Worm (Caenorhabditis elegans): ENCODE data around the gene ZK829.9.

ZK829.9 gene

ce11 chrIV:11970171-11970570 is at the start of gene ZK829.9:
Gene ZK829.9 (plus strand): TSS chrIV:11970534.
- TF ChIP-seq tra-4 (tag; optimal IDR thresholded peaks at IDR 0.05) (no peak), scrt-1 (GFP tag; IDR thresholded peaks at IDR 0.05) (no peak), flt-1 (GFP tag; IDR thresholded peaks at IDR 0.05) (no peak), hnd-1 (tag; optimal IDR thresholded peaks at IDR 0.05) (no peak), B0310.2 (tag; optimal IDR thresholded peaks at IDR 0.05) (no peak), hmg-4 (GFP tag; optimal IDR thresholded peaks at IDR 0.05) (no peak), hmbx-1 (tag; optimal IDR thresholded peaks at IDR 0.05) (no peak), tbx-11 (GFP tag; IDR thresholded peaks at IDR 0.05) (no peak), ama-1 (optimal IDR thresholded peaks at IDR 0.05) (no peak)

- TF ChIP-seq ama-1 (optimal IDR thresholded peaks at IDR 0.05): no peak
- no peak for TF ChIP-seq flt-1 (GFP tag; IDR thresholded peaks at IDR 0.05)
- no peak for TF ChIP-seq hmbx-1 (tag; optimal IDR thresholded peaks at IDR 0.05)
- no peak for TF ChIP-seq sea-1 (GFP tag; conservative IDR thresholded peaks at IDR 0.05)
- TF ChIP-seq B0310.2 (tag; optimal IDR thresholded peaks at IDR 0.05): no peak
- TF ChIP-seq tra-4 (tag; optimal IDR thresholded peaks at IDR 0.05): no peak
- no peak for TF ChIP-seq hnd-1 (tag; optimal IDR thresholded peaks at IDR 0.05)
- TF ChIP-seq tbx-37 (GFP tag; conservative IDR thresholded peaks at IDR 0.05): no peak
- no peak for TF ChIP-seq ceh-36 (tag; optimal IDR thresholded peaks at IDR 0.05)
- TF ChIP-seq F13C5.2 (tag; optimal IDR thresholded peaks at IDR 0.05): no peak
- TF ChIP-seq ceh-13 (GFP tag; optimal IDR thresholded peaks at IDR 0.05): no peak
- TF ChIP-seq aly-1 (tag; optimal IDR thresholded peaks at IDR 0.05): no peak
- no peak for TF ChIP-seq ets-7 (tag; optimal IDR thresholded peaks at IDR 0.05)
- TF ChIP-seq pes-1 (GFP tag; IDR thresholded peaks at IDR 0.05): no peak
- no peak for TF ChIP-seq hmg-4 (GFP tag; optimal IDR thresholded peaks at IDR 0.05)
Measured at ce11 chrIV:11922011-11922410, 48.3 kb upstream of the ZK829.9 start, which contains the start of gene ZK822.1. Gene ZK822.1 (minus strand): TSS chrIV:11922131.

- TF ChIP-seq pes-1 (GFP tag; IDR thresholded peaks at IDR 0.05) (no peak), ama-1 (optimal IDR thresholded peaks at IDR 0.05) (no peak), hnd-1 (tag; optimal IDR thresholded peaks at IDR 0.05) (no peak), hmbx-1 (tag; optimal IDR thresholded peaks at IDR 0.05) (no peak), hmg-4 (GFP tag; optimal IDR thresholded peaks at IDR 0.05) (no peak), ets-7 (tag; optimal IDR thresholded peaks at IDR 0.05) (no peak), tra-4 (tag; optimal IDR thresholded peaks at IDR 0.05) (no peak), scrt-1 (GFP tag; IDR thresholded peaks at IDR 0.05) (no peak), B0310.2 (tag; optimal IDR thresholded peaks at IDR 0.05) (no peak)
Measured at ce11 chrIV:11923074-11923473, 47.3 kb upstream of the ZK829.9 start, which contains the start of gene srlf-31. Gene srlf-31 (minus strand): TSS chrIV:11923174.

- no peak for TF ChIP-seq tbx-11 (GFP tag; IDR thresholded peaks at IDR 0.05)
- no peak for TF ChIP-seq flt-1 (GFP tag; IDR thresholded peaks at IDR 0.05)
- TF ChIP-seq ceh-13 (GFP tag; optimal IDR thresholded peaks at IDR 0.05): no peak
- no peak for TF ChIP-seq hnd-1 (tag; optimal IDR thresholded peaks at IDR 0.05)
- no peak for TF ChIP-seq hmg-4 (GFP tag; optimal IDR thresholded peaks at IDR 0.05)
- TF ChIP-seq pes-1 (GFP tag; IDR thresholded peaks at IDR 0.05): no peak
- TF ChIP-seq ceh-36 (tag; optimal IDR thresholded peaks at IDR 0.05): no peak
- no peak for TF ChIP-seq sea-1 (GFP tag; conservative IDR thresholded peaks at IDR 0.05)
- no peak for TF ChIP-seq aly-1 (tag; optimal IDR thresholded peaks at IDR 0.05)
- TF ChIP-seq F13C5.2 (tag; optimal IDR thresholded peaks at IDR 0.05): no peak
- no peak for TF ChIP-seq scrt-1 (GFP tag; IDR thresholded peaks at IDR 0.05)
- TF ChIP-seq B0310.2 (tag; optimal IDR thresholded peaks at IDR 0.05): no peak
- TF ChIP-seq tbx-37 (GFP tag; conservative IDR thresholded peaks at IDR 0.05): no peak
Measured at ce11 chrIV:11924092-11924491, 46.2 kb upstream of the ZK829.9 start.

- TF ChIP-seq ama-1 (optimal IDR thresholded peaks at IDR 0.05) (no peak), tbx-11 (GFP tag; IDR thresholded peaks at IDR 0.05) (no peak), scrt-1 (GFP tag; IDR thresholded peaks at IDR 0.05) (no peak), hmbx-1 (tag; optimal IDR thresholded peaks at IDR 0.05) (no peak), pes-1 (GFP tag; IDR thresholded peaks at IDR 0.05) (no peak), tra-4 (tag; optimal IDR thresholded peaks at IDR 0.05) (no peak), ceh-36 (tag; optimal IDR thresholded peaks at IDR 0.05) (no peak), sea-1 (GFP tag; conservative IDR thresholded peaks at IDR 0.05) (no peak), hnd-1 (tag; optimal IDR thresholded peaks at IDR 0.05) (no peak), flt-1 (GFP tag; IDR thresholded peaks at IDR 0.05) (no peak), tbx-37 (GFP tag; conservative IDR thresholded peaks at IDR 0.05) (no peak), hmg-4 (GFP tag; optimal IDR thresholded peaks at IDR 0.05) (no peak), F13C5.2 (tag; optimal IDR thresholded peaks at IDR 0.05) (no peak), ceh-13 (GFP tag; optimal IDR thresholded peaks at IDR 0.05) (no peak)
Measured at ce11 chrIV:11925346-11926075, 44.8 kb upstream of the ZK829.9 start, which contains the start of the genes srlf-33 and srlf-32. Gene srlf-33 (minus strand): TSS chrIV:11925446. Gene srlf-32 (plus strand): TSS chrIV:11926025.

ce11 chrIV:11928388-11928787 is 41.9 kb upstream of the ZK829.9 start:
- TF ChIP-seq scrt-1 (GFP tag; IDR thresholded peaks at IDR 0.05) (peak; percentile 81), tbx-37 (GFP tag; conservative IDR thresholded peaks at IDR 0.05) (peak; percentile 55), ama-1 (optimal IDR thresholded peaks at IDR 0.05) (no peak), sea-1 (GFP tag; conservative IDR thresholded peaks at IDR 0.05) (0 out of 2 replicates have a peak, but pooled peaks have one; percentile 74), ets-7 (tag; optimal IDR thresholded peaks at IDR 0.05) (no peak), hmbx-1 (tag; optimal IDR thresholded peaks at IDR 0.05) (no peak), aly-1 (tag; optimal IDR thresholded peaks at IDR 0.05) (peak; percentile 48), pes-1 (GFP tag; IDR thresholded peaks at IDR 0.05) (peak; percentile 82), hnd-1 (tag; optimal IDR thresholded peaks at IDR 0.05) (peak; percentile 31), B0310.2 (tag; optimal IDR thresholded peaks at IDR 0.05) (peak; percentile 50), hmg-4 (GFP tag; optimal IDR thresholded peaks at IDR 0.05) (no peak), ceh-13 (GFP tag; optimal IDR thresholded peaks at IDR 0.05) (peak; percentile 56), tbx-11 (GFP tag; IDR thresholded peaks at IDR 0.05) (peak; percentile 69), F13C5.2 (tag; optimal IDR thresholded peaks at IDR 0.05) (peak; percentile 37), ceh-36 (tag; optimal IDR thresholded peaks at IDR 0.05) (peak; percentile 64), tra-4 (tag; optimal IDR thresholded peaks at IDR 0.05) (no peak), flt-1 (GFP tag; IDR thresholded peaks at IDR 0.05) (peak; percentile 84)

ce11 chrIV:11930572-11930971 is 39.8 kb upstream of the ZK829.9 start, which contains the start of gene nhx-9:
Gene nhx-9 (plus strand): TSS chrIV:11930872.
- no peak for TF ChIP-seq ceh-13 (GFP tag; optimal IDR thresholded peaks at IDR 0.05)
- no peak for TF ChIP-seq tbx-37 (GFP tag; conservative IDR thresholded peaks at IDR 0.05)
- TF ChIP-seq hnd-1 (tag; optimal IDR thresholded peaks at IDR 0.05): no peak
- no peak for TF ChIP-seq ceh-36 (tag; optimal IDR thresholded peaks at IDR 0.05)
- TF ChIP-seq ets-7 (tag; optimal IDR thresholded peaks at IDR 0.05): no peak
- no peak for TF ChIP-seq scrt-1 (GFP tag; IDR thresholded peaks at IDR 0.05)
- no peak for TF ChIP-seq tra-4 (tag; optimal IDR thresholded peaks at IDR 0.05)
- no peak for TF ChIP-seq F13C5.2 (tag; optimal IDR thresholded peaks at IDR 0.05)
- TF ChIP-seq hmg-4 (GFP tag; optimal IDR thresholded peaks at IDR 0.05): no peak
- TF ChIP-seq ama-1 (optimal IDR thresholded peaks at IDR 0.05): no peak
